Worm (Caenorhabditis elegans) whole organism, L2 larva: Measurements from ENCODE around the gene F20A1.8.

Experiments
- F13H6.1 ChIP-seq: sonication (generic microtip); optimal IDR thresholded peaks from 2 replicates; lab custom pipeline; 2016; ENCODE audit warnings: missing genetic modification characterization, missing compliant biosample characterization
- R02D3.7 ChIP-seq: fragments of 150-350 bp; optimal IDR thresholded peaks from 2 replicates; lab custom pipeline; 2014; ENCODE audit warnings: missing biosample characterization, missing genetic modification characterization
- Y55F3AM.14 ChIP-seq: fragments of 200-800 bp; sonication (Bioruptor generic); optimal IDR thresholded peaks from 2 replicates; lab custom pipeline; 2018; ENCODE audit warnings: mild to moderate bottlenecking, missing genetic modification characterization, missing compliant biosample characterization
- alr-1 ChIP-seq: fragments of 150-350 bp; optimal IDR thresholded peaks from 2 replicates; lab custom pipeline; 2014; ENCODE audit warnings: missing biosample characterization, missing genetic modification characterization
- blmp-1 ChIP-seq: sonication (generic microtip); optimal IDR thresholded peaks from 2 replicates; lab custom pipeline; 2017; ENCODE audit warnings: missing genetic modification characterization, mild to moderate bottlenecking, missing compliant biosample characterization, antibody characterized with exemption, moderate library complexity; ENCODE audit not compliant: insufficient read depth
- ceh-16 ChIP-seq: fragments of 150-350 bp; optimal IDR thresholded peaks from 2 replicates; lab custom pipeline; 2014; ENCODE audit warnings: missing biosample characterization, missing genetic modification characterization
- ceh-82 ChIP-seq: fragments of 150-350 bp; optimal IDR thresholded peaks from 2 replicates; lab custom pipeline; 2014; ENCODE audit warnings: missing biosample characterization, missing genetic modification characterization
- crh-2 ChIP-seq: sonication (generic microtip); optimal IDR thresholded peaks from 2 replicates; lab custom pipeline; 2017; ENCODE audit warnings: missing biosample characterization, missing genetic modification characterization
- dmd-4 ChIP-seq: sonication (generic microtip); optimal IDR thresholded peaks from 2 replicates; lab custom pipeline; 2017; ENCODE audit warnings: missing biosample characterization, missing genetic modification characterization
- egl-27 ChIP-seq: sonication (generic microtip); optimal IDR thresholded peaks from 3 replicates; lab custom pipeline; 2017; ENCODE audit warnings: missing biosample characterization, missing genetic modification reagents, missing genetic modification characterization
- elt-3 ChIP-seq: sonication (generic microtip); optimal IDR thresholded peaks from 2 replicates; lab custom pipeline; 2017; ENCODE audit warnings: missing biosample characterization, missing genetic modification characterization
- fos-1 ChIP-seq: fragments of 150-350 bp; optimal IDR thresholded peaks from 2 replicates; lab custom pipeline; 2014; ENCODE audit warnings: missing biosample characterization, missing genetic modification characterization
- gmeb-1 ChIP-seq: fragments of 150-350 bp; optimal IDR thresholded peaks from 2 replicates; lab custom pipeline; 2014; ENCODE audit warnings: missing biosample characterization, missing genetic modification characterization
- lin-13 ChIP-seq: fragments of 150-350 bp; optimal IDR thresholded peaks from 2 replicates; lab custom pipeline; 2014; ENCODE audit warnings: missing biosample characterization, missing genetic modification reagents, missing genetic modification characterization
- lin-39 ChIP-seq: fragments of 150-350 bp; optimal IDR thresholded peaks from 2 replicates; lab custom pipeline; 2014; ENCODE audit warnings: missing biosample characterization, missing genetic modification reagents, missing genetic modification characterization
- mbf-1 ChIP-seq: sonication (generic microtip); optimal IDR thresholded peaks from 2 replicates; lab custom pipeline; 2017; ENCODE audit warnings: missing biosample characterization, missing genetic modification characterization
- mdl-1 ChIP-seq, 2 experiments: fragments of 150-350 bp in 1 of 2; sonication (generic microtip) in 1 of 2; optimal IDR thresholded peaks; 2 replicates each; lab custom pipeline; 2017; ENCODE audit warnings: missing biosample characterization in 2 of 2, missing genetic modification characterization in 2 of 2
- nhr-10 ChIP-seq: sonication (generic microtip); optimal IDR thresholded peaks from 2 replicates; lab custom pipeline; 2017; ENCODE audit warnings: missing biosample characterization, missing genetic modification characterization
- nhr-11 ChIP-seq: fragments of 150-350 bp; optimal IDR thresholded peaks from 2 replicates; lab custom pipeline; 2014; ENCODE audit warnings: missing biosample characterization, missing genetic modification characterization
- nhr-129 ChIP-seq: fragments of 150-350 bp; optimal IDR thresholded peaks from 2 replicates; lab custom pipeline; 2014; ENCODE audit warnings: missing biosample characterization, missing genetic modification characterization
- nhr-21 ChIP-seq: fragments of 150-350 bp; optimal IDR thresholded peaks from 2 replicates; lab custom pipeline; 2014; ENCODE audit warnings: missing biosample characterization, missing genetic modification characterization
- nhr-23 ChIP-seq: fragments of 150-350 bp; optimal IDR thresholded peaks from 2 replicates; lab custom pipeline; 2014; ENCODE audit warnings: missing biosample characterization, missing genetic modification reagents, missing genetic modification characterization
- nhr-237 ChIP-seq: fragments of 150-350 bp; optimal IDR thresholded peaks from 2 replicates; lab custom pipeline; 2014; ENCODE audit warnings: missing biosample characterization, missing genetic modification characterization
- nhr-25 ChIP-seq: fragments of 150-350 bp; sonication (generic microtip); optimal IDR thresholded peaks from 3 replicates; lab custom pipeline; 2014; ENCODE audit warnings: missing biosample characterization, missing genetic modification characterization
- nhr-6 ChIP-seq: fragments of 150-350 bp; optimal IDR thresholded peaks from 2 replicates; lab custom pipeline; 2014; ENCODE audit warnings: missing biosample characterization, missing genetic modification characterization
- nhr-77 ChIP-seq: fragments of 150-350 bp; optimal IDR thresholded peaks from 2 replicates; lab custom pipeline; 2014; ENCODE audit warnings: missing biosample characterization, missing genetic modification characterization
- peb-1 ChIP-seq: fragments of 150-350 bp; optimal IDR thresholded peaks from 2 replicates; lab custom pipeline; 2014; ENCODE audit warnings: missing biosample characterization, missing genetic modification characterization
- sem-4 ChIP-seq: fragments of 150-350 bp; optimal IDR thresholded peaks from 2 replicates; lab custom pipeline; 2014; ENCODE audit warnings: missing biosample characterization, missing genetic modification reagents, missing genetic modification characterization
- skn-1 ChIP-seq: sonication (generic microtip); optimal IDR thresholded peaks from 2 replicates; lab custom pipeline; 2017; ENCODE audit warnings: missing biosample characterization, missing genetic modification characterization
- sma-3 ChIP-seq: sonication (generic microtip); optimal IDR thresholded peaks from 2 replicates; lab custom pipeline; 2016; ENCODE audit warnings: missing genetic modification reagents, missing genetic modification characterization, missing compliant biosample characterization
- sma-9 ChIP-seq, 2 experiments: fragments of 150-350 bp in 1 of 2; sonication (generic microtip) in 1 of 2; optimal IDR thresholded peaks; 2 replicates each; lab custom pipeline; 2014 to 2016; ENCODE audit warnings: missing genetic modification characterization in 2 of 2, mild to moderate bottlenecking in 1 of 2, missing biosample characterization in 1 of 2, missing compliant biosample characterization in 1 of 2, missing genetic modification reagents in 1 of 2, moderate library complexity in 1 of 2
- snpc-4 ChIP-seq: fragments of 150-350 bp; optimal IDR thresholded peaks from 2 replicates; lab custom pipeline; 2014; ENCODE audit warnings: missing biosample characterization, missing genetic modification characterization
- unc-39 ChIP-seq: fragments of 150-350 bp; optimal IDR thresholded peaks from 2 replicates; lab custom pipeline; 2014; ENCODE audit warnings: missing biosample characterization, missing genetic modification characterization
- unc-62 ChIP-seq: fragments of 150-350 bp; optimal IDR thresholded peaks from 2 replicates; lab custom pipeline; 2014; ENCODE audit warnings: missing biosample characterization, missing genetic modification reagents, missing genetic modification characterization
- zag-1 ChIP-seq: fragments of 150-350 bp; optimal IDR thresholded peaks from 2 replicates; lab custom pipeline; 2014; ENCODE audit warnings: missing biosample characterization, missing genetic modification characterization
- ztf-1 ChIP-seq: fragments of 200-800 bp; sonication (Bioruptor generic); conservative IDR thresholded peaks from 2 replicates; pipeline ENCODE4 v1.3.6; 2022; ENCODE audit warnings: missing genetic modification characterization, missing compliant biosample characterization
- ztf-4 ChIP-seq: fragments of 150-350 bp; optimal IDR thresholded peaks from 2 replicates; lab custom pipeline; 2014; ENCODE audit warnings: missing biosample characterization, missing genetic modification characterization

F20A1.8 gene

DNA sequence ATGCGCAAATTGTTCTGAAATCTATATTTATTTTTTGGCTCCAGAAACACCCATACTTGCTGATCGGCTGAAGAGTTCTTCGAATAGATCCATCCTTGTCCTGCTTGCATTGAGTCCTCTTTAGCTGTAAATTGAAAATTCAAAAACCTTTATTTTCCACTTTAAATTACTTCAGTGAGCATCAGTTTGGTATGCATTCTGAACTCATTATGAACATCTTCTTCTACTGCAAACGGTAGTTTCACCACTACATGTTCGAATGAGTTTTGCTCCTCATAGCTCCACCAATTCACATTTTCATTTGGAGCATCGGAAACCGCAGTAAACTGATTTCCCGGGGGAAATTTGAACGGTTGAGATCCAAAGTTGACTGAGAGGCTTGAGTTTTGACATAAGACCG is 2.7 kb upstream of the F20A1.8 start:
- TF ChIP-seq mbf-1 (tag; lab: Kevin White, UChicago) (no peak), lin-13 (GFP tag; lab: Kevin White, UChicago) (no peak), sma-3 (GFP tag; lab: Kevin White, UChicago) (no peak), F13H6.1 (no peak), nhr-23 (tag; lab: Kevin White, UChicago) (no peak), fos-1 (no peak), unc-39 (tag; lab: Kevin White, UChicago) (no peak), nhr-77 (tag; lab: Kevin White, UChicago) (no peak), peb-1 (tag; lab: Kevin White, UChicago) (no peak), nhr-21 (tag; lab: Kevin White, UChicago) (no peak), ceh-16 (no peak), nhr-237 (tag; lab: Kevin White, UChicago) (no peak)
- TF ChIP-seq, all 48 proteins: peak for 0

DNA sequence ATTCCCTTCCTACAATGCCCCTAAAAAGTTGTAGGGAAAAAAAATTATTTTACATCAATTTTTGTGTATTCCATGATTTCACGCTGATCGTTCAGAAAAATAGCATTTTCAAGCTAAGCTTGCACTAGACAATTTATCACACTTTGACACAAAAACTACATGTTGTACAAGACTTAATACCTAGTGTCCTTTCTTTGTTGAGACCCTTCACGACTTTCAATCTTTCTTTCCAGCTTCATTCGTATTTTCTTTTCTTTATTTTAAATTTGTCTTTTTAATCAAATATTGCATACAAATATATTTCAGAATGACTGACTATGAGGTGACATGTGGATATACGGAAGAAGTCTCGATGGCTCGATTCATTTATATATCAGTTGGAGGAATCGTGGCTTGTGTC is 1.4 kb downstream of the F20A1.8 start, which contains the start of gene F20A1.2:
F20A1.2 (plus strand) TSS at position 301 of the 400 bp plus-strand sequence.
- TF ChIP-seq nhr-10 (tag; lab: Kevin White, UChicago) (no peak), elt-3 (tag; lab: Kevin White, UChicago) (no peak), mbf-1 (tag; lab: Kevin White, UChicago) (no peak), F13H6.1 (no peak), alr-1 (no peak), R02D3.7 (tag; lab: Kevin White, UChicago) (no peak)
- TF ChIP-seq, all 48 proteins: peak for 0

ce11 chrV:7036475-7036874 is 10.9 kb downstream of the F20A1.8 start, which contains the start of gene twk-11:
TSS of gene twk-11 (minus strand) at chrV:7036575.
- TF ChIP-seq egl-27 (tag; lab: Kevin White, UChicago) (no peak), unc-62 (no peak), nhr-25 (tag; lab: Kevin White, UChicago) (no peak), fos-1 (no peak), gmeb-1 (tag; lab: Kevin White, UChicago) (no peak), snpc-4 (tag; lab: Kevin White, UChicago) (no peak), ztf-4 (tag; lab: Kevin White, UChicago) (no peak), dmd-4 (tag; lab: Kevin White, UChicago) (no peak), sma-9 (GFP tag; optimal IDR thresholded peaks at IDR 0.05; lab: Kevin White, UChicago) (no peak), sma-9 (tag; optimal IDR thresholded peaks at IDR 0.05; lab: Kevin White, UChicago) (no peak), nhr-11 (tag; lab: Kevin White, UChicago) (no peak), crh-2 (tag; lab: Kevin White, UChicago) (no peak), unc-39 (tag; lab: Kevin White, UChicago) (no peak)

ce11 chrV:7027055-7027454 is 20.4 kb downstream of the F20A1.8 start, which contains the start of gene F20A1.6:
TSS of gene F20A1.6 (minus strand) at chrV:7027155.
- TF ChIP-seq nhr-25 (tag; lab: Kevin White, UChicago), result no peak
- TF ChIP-seq unc-62, result no peak
- no peak for TF ChIP-seq ztf-4 (tag; lab: Kevin White, UChicago)
- no peak for TF ChIP-seq skn-1 (tag; lab: Kevin White, UChicago)
- no peak for TF ChIP-seq nhr-129 (tag; lab: Kevin White, UChicago)
- TF ChIP-seq nhr-10 (tag; lab: Kevin White, UChicago), result no peak
- no peak for TF ChIP-seq mdl-1 (tag; optimal IDR thresholded peaks at IDR 0.05; lab: Kevin White, UChicago)
- no peak for TF ChIP-seq gmeb-1 (tag; lab: Kevin White, UChicago)
- no peak for TF ChIP-seq egl-27 (tag; lab: Kevin White, UChicago)
- no peak for TF ChIP-seq Y55F3AM.14 (GFP tag; lab: Kevin White, UChicago)
- no peak for TF ChIP-seq fos-1
- no peak for TF ChIP-seq alr-1
- TF ChIP-seq nhr-237 (tag; lab: Kevin White, UChicago), result no peak
- TF ChIP-seq ceh-82 (tag; lab: Kevin White, UChicago), result no peak
- no peak for TF ChIP-seq R02D3.7 (tag; lab: Kevin White, UChicago)
- TF ChIP-seq ztf-1 (GFP tag; lab: Robert Waterston, UW), result no peak

DNA sequence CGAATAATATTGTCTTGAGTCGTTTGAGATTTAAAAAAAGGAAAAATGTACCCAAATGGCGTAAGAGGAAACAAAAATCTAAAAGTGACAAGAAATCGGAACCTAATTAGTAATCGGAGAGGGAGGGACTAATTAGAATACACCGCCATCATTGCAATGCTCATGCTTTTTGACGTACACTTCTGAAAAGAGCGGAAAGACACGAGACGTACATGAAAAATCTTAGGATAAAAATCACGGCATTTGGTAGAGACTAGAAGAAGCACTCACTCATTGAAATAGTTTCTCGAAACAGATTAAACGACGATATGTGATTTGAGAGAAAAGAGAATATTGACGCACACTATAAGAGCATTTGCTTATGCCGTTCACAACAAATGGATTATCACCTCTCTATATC is 24.4 kb downstream of the F20A1.8 start:
- TF ChIP-seq lin-13 (GFP tag; lab: Kevin White, UChicago) (no peak), nhr-21 (tag; lab: Kevin White, UChicago) (no peak), egl-27 (tag; lab: Kevin White, UChicago) (no peak), sma-9 (GFP tag; optimal IDR thresholded peaks at IDR 0.05; lab: Kevin White, UChicago) (no peak), sma-9 (tag; optimal IDR thresholded peaks at IDR 0.05; lab: Kevin White, UChicago) (no peak), fos-1 (no peak), gmeb-1 (tag; lab: Kevin White, UChicago) (no peak), sma-3 (GFP tag; lab: Kevin White, UChicago) (no peak), blmp-1 (no peak), Y55F3AM.14 (GFP tag; lab: Kevin White, UChicago) (no peak), zag-1 (tag; lab: Kevin White, UChicago) (no peak), F13H6.1 (no peak), lin-39 (tag; lab: Kevin White, UChicago) (no peak), nhr-6 (tag; lab: Kevin White, UChicago) (no peak), mdl-1 (tag; optimal IDR thresholded peaks at IDR 0.05; lab: Kevin White, UChicago) (no peak), sem-4 (tag; lab: Kevin White, UChicago) (no peak)
